Worm (Caenorhabditis elegans): ENCODE results near the gene ceh-19.
A peak's percentile ranks its signal among the peaks of the same experiment; 100 is the strongest.

The ceh-19 gene

ce11 chrIV:7961889-7962342, 6.2 kb upstream of the ceh-19 start (continued):
- peak in 1 of 2 experiments; percentile 4 for TF ChIP-seq rec-8 (tag; optimal IDR thresholded peaks at IDR 0.05)
- no peak for TF ChIP-seq sdz-38 (tag; optimal IDR thresholded peaks at IDR 0.05)
- no peak for TF ChIP-seq Y79H2A.3 (GFP tag; conservative IDR thresholded peaks at IDR 0.05)
- peak; percentile 11 for TF ChIP-seq snpc-4 (GFP tag; optimal IDR thresholded peaks at IDR 0.05)
- peak in 1 of 4 experiments; percentile 47 for TF ChIP-seq snpc-4 (tag; optimal IDR thresholded peaks at IDR 0.05)
- no peak for TF ChIP-seq efl-1 (GFP tag; optimal IDR thresholded peaks at IDR 0.05)
- peak; percentile 55 for TF ChIP-seq lsl-1 (GFP tag; optimal IDR thresholded peaks at IDR 0.05)
- TF ChIP-seq ceh-40 (GFP tag; IDR thresholded peaks at IDR 0.05): 0 out of 2 replicates have a peak, but pooled peaks have one; percentile 33
- TF ChIP-seq K11D2.4 (GFP tag; IDR thresholded peaks at IDR 0.05): no peak
- TF ChIP-seq T07F8.4 (tag; optimal IDR thresholded peaks at IDR 0.05): peak; percentile 20
- no peak for TF ChIP-seq rpc-1 (optimal IDR thresholded peaks at IDR 0.05)
- peak; percentile 4 for TF ChIP-seq rpc-1 (tag; optimal IDR thresholded peaks at IDR 0.05)
- TF ChIP-seq tlf-1 (GFP tag; optimal IDR thresholded peaks at IDR 0.05): peak; percentile 73
- TF ChIP-seq Y56A3A.18 (GFP tag; IDR thresholded peaks at IDR 0.05): no peak
- TF ChIP-seq snpc-3.4 (tag; optimal IDR thresholded peaks at IDR 0.05): peak; percentile 67
- no peak for TF ChIP-seq nhr-90 (tag; optimal IDR thresholded peaks at IDR 0.05)
- TF ChIP-seq aptf-2 (GFP tag; conservative IDR thresholded peaks at IDR 0.05): no peak
- no peak for TF ChIP-seq nhr-179 (tag; optimal IDR thresholded peaks at IDR 0.05)
- peak; percentile 76 for TF ChIP-seq madf-6 (GFP tag; IDR thresholded peaks at IDR 0.05)
- TF ChIP-seq sea-2 (GFP tag; IDR thresholded peaks at IDR 0.05): no peak
- TF ChIP-seq akir-1 (GFP tag; optimal IDR thresholded peaks at IDR 0.05): no peak
- peak; percentile 88 for TF ChIP-seq fkh-3 (tag; optimal IDR thresholded peaks at IDR 0.05)
- 0 out of 2 replicates have a peak, but pooled peaks have one; percentile 56 for TF ChIP-seq nfyb-1 (GFP tag; IDR thresholded peaks at IDR 0.05)
- no peak for TF ChIP-seq ztf-25 (GFP tag; IDR thresholded peaks at IDR 0.05)
- peak; percentile 52 for TF ChIP-seq unc-130 (GFP tag; optimal IDR thresholded peaks at IDR 0.05)
- no peak for TF ChIP-seq Y67H2A.10 (GFP tag; conservative IDR thresholded peaks at IDR 0.05)
- TF ChIP-seq F39B2.1 (GFP tag; IDR thresholded peaks at IDR 0.05): peak; percentile 76
- TF ChIP-seq egl-18 (GFP tag; IDR thresholded peaks at IDR 0.05): no peak
- no peak for TF ChIP-seq madf-10 (tag; optimal IDR thresholded peaks at IDR 0.05)
- no peak for TF ChIP-seq dpl-1 (GFP tag; optimal IDR thresholded peaks at IDR 0.05)
- peak; percentile 36 for TF ChIP-seq mxl-1 (tag; optimal IDR thresholded peaks at IDR 0.05)
- no peak for TF ChIP-seq ztf-22 (GFP tag; optimal IDR thresholded peaks at IDR 0.05)
- TF ChIP-seq nfya-2 (GFP tag; IDR thresholded peaks at IDR 0.05): 0 out of 2 replicates have a peak, but pooled peaks have one; percentile 21
- TF ChIP-seq mes-4 (tag; optimal IDR thresholded peaks at IDR 0.05): peak; percentile 44
- TF ChIP-seq ama-1 (optimal IDR thresholded peaks at IDR 0.05): no peak
- no peak for TF ChIP-seq ama-1 (GFP tag; optimal IDR thresholded peaks at IDR 0.05)
- no peak for TF ChIP-seq lin-40 (tag; optimal IDR thresholded peaks at IDR 0.05)
- TF ChIP-seq Y53G8AR.9 (GFP tag; conservative IDR thresholded peaks at IDR 0.05): peak; percentile 86
- TF ChIP-seq dox-1 (GFP tag; IDR thresholded peaks at IDR 0.05): 0 out of 2 replicates have a peak, but pooled peaks have one; percentile 5
- TF ChIP-seq F10E7.11 (tag; optimal IDR thresholded peaks at IDR 0.05): peak; percentile 65

DNA sequence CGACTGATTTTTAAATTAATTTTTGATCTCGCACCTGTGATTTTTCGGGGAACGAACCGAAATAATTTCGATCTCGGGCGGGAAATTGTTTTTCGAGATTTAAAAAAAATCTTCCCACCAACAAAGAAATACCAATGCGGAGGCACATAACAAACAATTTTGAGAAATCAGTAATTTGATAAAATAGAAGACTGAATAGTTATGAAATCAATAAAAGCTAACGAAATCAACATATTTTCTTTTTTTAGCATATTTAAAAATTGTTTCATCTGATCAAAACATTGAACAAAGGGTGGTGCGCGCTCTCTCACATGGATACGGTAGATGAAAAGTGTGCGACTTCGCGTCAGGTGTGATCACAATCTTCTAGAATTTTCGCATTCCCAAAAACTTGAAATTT, 2.3 kb upstream of the ceh-19 start:
- TF ChIP-seq cebp-2 (GFP tag; IDR thresholded peaks at IDR 0.05): no peak
- TF ChIP-seq mes-4 (tag; optimal IDR thresholded peaks at IDR 0.05): no peak
- no peak for TF ChIP-seq T26A5.8 (tag; optimal IDR thresholded peaks at IDR 0.05)
- TF ChIP-seq lsy-27 (tag; optimal IDR thresholded peaks at IDR 0.05; ENCODE audit: borderline replicate concordance, insufficient read depth): no peak
- no peak for TF ChIP-seq ztf-3 (GFP tag; optimal IDR thresholded peaks at IDR 0.05)
- peak; percentile 93 for TF ChIP-seq efl-1 (GFP tag; optimal IDR thresholded peaks at IDR 0.05)
- TF ChIP-seq F57C9.4 (tag; optimal IDR thresholded peaks at IDR 0.05): no peak
- no peak for TF ChIP-seq F55B11.4 (tag; optimal IDR thresholded peaks at IDR 0.05; ENCODE audit: borderline replicate concordance, insufficient read depth)
- TF ChIP-seq madf-3 (GFP tag; IDR thresholded peaks at IDR 0.05): peak; percentile 53; the same call in 1 of the 2 replicates
- TF ChIP-seq ets-4 (GFP tag; optimal IDR thresholded peaks at IDR 0.05): no peak
- TF ChIP-seq ztf-26 (tag; optimal IDR thresholded peaks at IDR 0.05): no peak
- TF ChIP-seq C17E4.6 (GFP tag; IDR thresholded peaks at IDR 0.05): 0 out of 2 replicates have a peak, but pooled peaks have one; percentile 11
- 0 out of 2 replicates have a peak, but pooled peaks have one; percentile 51 for TF ChIP-seq pbrm-1 (GFP tag; IDR thresholded peaks at IDR 0.05)
- TF ChIP-seq hsf-1 (GFP tag; IDR thresholded peaks at IDR 0.05): peak; percentile 97

Measured in whole organism, young adult.